Worm (Caenorhabditis elegans) whole organism, L2 larva: Measurements from ENCODE around the gene R04B5.11.

ENCODE experiments used
- nhr-23 ChIP-seq: fragments of 150-350 bp; optimal IDR thresholded peaks from 2 replicates; lab custom pipeline; 2014; ENCODE audit warnings: missing biosample characterization, missing genetic modification reagents, missing genetic modification characterization
- sma-9 ChIP-seq, 2 experiments: fragments of 150-350 bp in 1 of 2; sonication (generic microtip) in 1 of 2; optimal IDR thresholded peaks; 2 replicates each; lab custom pipeline; 2014 to 2016; ENCODE audit warnings: missing genetic modification characterization in 2 of 2, mild to moderate bottlenecking in 1 of 2, missing biosample characterization in 1 of 2, missing compliant biosample characterization in 1 of 2, missing genetic modification reagents in 1 of 2, moderate library complexity in 1 of 2
- unc-62 ChIP-seq: fragments of 150-350 bp; optimal IDR thresholded peaks from 2 replicates; lab custom pipeline; 2014; ENCODE audit warnings: missing biosample characterization, missing genetic modification reagents, missing genetic modification characterization
- ztf-1 ChIP-seq: fragments of 200-800 bp; sonication (Bioruptor generic); conservative IDR thresholded peaks from 2 replicates; pipeline ENCODE4 v1.3.6; 2022; ENCODE audit warnings: missing genetic modification characterization, missing compliant biosample characterization
- ztf-11 ChIP-seq: sonication (generic microtip); optimal IDR thresholded peaks from 2 replicates; lab custom pipeline; 2017; ENCODE audit warnings: missing biosample characterization, missing genetic modification characterization

- TF ChIP-seq ztf-1 (no peak), nhr-23 (tag; lab: Kevin White, UChicago) (no peak), ztf-11 (tag; lab: Kevin White, UChicago) (no peak), sma-9 (GFP tag; optimal IDR thresholded peaks at IDR 0.05; lab: Kevin White, UChicago) (no peak), sma-9 (tag; optimal IDR thresholded peaks at IDR 0.05; lab: Kevin White, UChicago) (no peak), unc-62 (no peak)
Observed at ce11 chrV:10107309-10107708, 16.3 kb upstream of the R04B5.11 start, which contains the start of gene C08B6.11.
